Worm (Caenorhabditis elegans) whole organism, early embryonic: ENCODE data around the gene ipla-7.

Experiments used
- aly-1 ChIP-seq: sonication (generic microtip); optimal IDR thresholded peaks from 2 replicates; lab custom pipeline; 2016; ENCODE audit warnings: missing genetic modification characterization, missing compliant biosample characterization
- ama-1 ChIP-seq: fragments of 150-350 bp; optimal IDR thresholded peaks from 2 replicates; lab custom pipeline; 2014
- ets-7 ChIP-seq: sonication (generic microtip); optimal IDR thresholded peaks from 2 replicates; lab custom pipeline; 2016; ENCODE audit warnings: missing genotype, missing genetic modification characterization, missing compliant biosample characterization
- flt-1 ChIP-seq: fragments of 200-800 bp; sonication (Bioruptor generic); IDR thresholded peaks from 2 replicates; pipeline ENCODE4 v1.3.6; 2022; ENCODE audit warnings: missing genetic modification characterization, missing compliant biosample characterization
- pes-1 ChIP-seq: fragments of 200-800 bp; sonication (Bioruptor generic); IDR thresholded peaks from 2 replicates; pipeline ENCODE4 v1.3.6; 2022; ENCODE audit warnings: missing genetic modification reagents, missing genetic modification characterization, missing compliant biosample characterization
- sea-1 ChIP-seq: fragments of 200-800 bp; sonication (Bioruptor generic); conservative IDR thresholded peaks from 2 replicates; pipeline ENCODE4 v1.3.6; 2022; ENCODE audit warnings: missing genetic modification characterization, missing compliant biosample characterization
- tbx-11 ChIP-seq: fragments of 200-800 bp; sonication (Bioruptor generic); IDR thresholded peaks from 2 replicates; pipeline ENCODE4 v1.3.6; 2022; ENCODE audit warnings: missing genetic modification characterization, missing compliant biosample characterization

DNA sequence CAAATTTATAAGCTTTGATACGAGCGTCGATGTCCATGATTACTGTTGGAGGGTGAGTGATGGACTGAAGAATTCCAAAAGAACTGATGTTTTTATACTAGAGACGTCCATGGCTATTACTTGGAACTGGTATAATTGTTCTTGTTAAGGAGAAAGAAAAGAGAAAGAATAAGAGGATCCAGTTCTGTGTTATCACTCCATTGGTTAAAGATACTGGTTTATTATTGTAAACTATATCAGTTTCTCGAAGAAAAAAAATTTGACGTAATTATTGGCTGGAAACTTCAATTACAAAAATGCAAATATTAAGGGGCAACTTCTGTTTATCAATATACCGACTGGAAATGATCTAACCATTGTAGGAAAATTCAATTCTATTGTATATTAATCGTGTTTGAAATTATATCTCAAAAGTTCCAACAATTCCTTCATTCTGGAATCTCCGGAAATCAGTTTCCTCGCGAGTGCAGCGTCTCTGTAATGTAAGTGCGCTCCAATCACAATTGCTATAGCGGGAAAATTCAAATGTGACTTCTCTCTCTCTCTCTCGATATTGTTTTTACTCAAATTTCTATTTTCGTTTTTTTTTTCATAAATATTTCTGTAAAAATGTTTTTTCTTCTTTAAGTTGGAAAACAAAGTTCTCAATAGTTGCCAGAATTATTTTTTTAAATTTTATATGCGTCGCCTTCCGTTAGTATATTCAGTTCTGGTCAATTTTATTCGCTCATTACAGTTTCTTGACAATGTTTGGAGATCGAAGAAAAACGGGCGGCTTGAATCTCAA lies 22.9 kb upstream of the ipla-7 start, which contains the start of the genes col-2 and ndc-80:
- TF ChIP-seq ama-1: no peak
- no peak for TF ChIP-seq ets-7
- no peak for TF ChIP-seq aly-1 (tag; lab: Kevin White, UChicago)
- no peak for TF ChIP-seq flt-1 (GFP tag; lab: Robert Waterston, UW)
- TF ChIP-seq tbx-11: no peak
- TF ChIP-seq sea-1 (GFP tag; lab: Robert Waterston, UW): no peak
- no peak; the same call in 1 of the 2 replicates for TF ChIP-seq pes-1 (GFP tag; lab: Robert Waterston, UW)
